Worm (Caenorhabditis elegans) whole organism, mixed stage, embryonic: Measurements from ENCODE around the gene C18F10.7.

ENCODE experiments used
- M03D4.4 ChIP-seq: sonication (generic microtip); optimal IDR thresholded peaks from 2 replicates; lab custom pipeline; 2017; ENCODE audit warnings: mild to moderate bottlenecking, missing genetic modification characterization, missing compliant biosample characterization
- ceh-83 ChIP-seq: fragments of 200-800 bp; sonication (Bioruptor generic); optimal IDR thresholded peaks from 2 replicates; lab custom pipeline; 2018; ENCODE audit warnings: mild to moderate bottlenecking, missing genetic modification characterization, missing compliant biosample characterization
- elt-1 ChIP-seq: sonication (generic microtip); optimal IDR thresholded peaks from 2 replicates; lab custom pipeline; 2017; ENCODE audit warnings: missing genetic modification characterization, mild to moderate bottlenecking, missing compliant biosample characterization, antibody characterized with exemption, moderate library complexity, borderline replicate concordance; ENCODE audit not compliant: insufficient read depth
- elt-3 ChIP-seq: fragments of 150-350 bp; optimal IDR thresholded peaks from 2 replicates; lab custom pipeline; 2014; ENCODE audit warnings: missing biosample characterization, missing genetic modification characterization
- nhr-28 ChIP-seq: fragments of 150-350 bp; optimal IDR thresholded peaks from 2 replicates; lab custom pipeline; 2014; ENCODE audit warnings: missing biosample characterization, missing genetic modification characterization
- unc-39 ChIP-seq: fragments of 150-350 bp; optimal IDR thresholded peaks from 2 replicates; lab custom pipeline; 2014; ENCODE audit warnings: missing biosample characterization, missing genetic modification characterization
- unc-62 ChIP-seq: fragments of 150-350 bp; optimal IDR thresholded peaks from 2 replicates; lab custom pipeline; 2014; ENCODE audit warnings: missing biosample characterization, missing genetic modification reagents, missing genetic modification characterization

- no peak for TF ChIP-seq unc-39 (tag; lab: Kevin White, UChicago)
- TF ChIP-seq elt-3 (tag; lab: Kevin White, UChicago) = no peak
- TF ChIP-seq elt-1 (tag; lab: Kevin White, UChicago) = no peak
- no peak for TF ChIP-seq M03D4.4 (tag; lab: Kevin White, UChicago)
- no peak for TF ChIP-seq nhr-28 (tag; lab: Kevin White, UChicago)
- TF ChIP-seq unc-62 (GFP tag; lab: Kevin White, UChicago) = no peak
- no peak for TF ChIP-seq ceh-83
Observed at ce11 chrIII:6236649-6237048, 41.5 kb downstream of the C18F10.7 start, which contains the start of gene T12A2.21.
